Fruit fly (Drosophila melanogaster) whole organism, embryonic: ENCODE data around the gene Bfc.

Source experiments
- Ada2b ChIP-seq: fragments of 200-800 bp; sonication (Bioruptor generic); IDR thresholded peaks from 2 replicates; pipeline ENCODE4 v1.3.6; 2022; ENCODE audit warnings: missing biosample characterization, missing genetic modification characterization
- Asciz ChIP-seq: fragments of 200-800 bp; sonication (Bioruptor generic); optimal IDR thresholded peaks from 2 replicates; lab custom pipeline; 2017; ENCODE audit warnings: missing biosample characterization, mild to moderate bottlenecking, missing genetic modification characterization, missing genetic modification reagents
- Atf-2 ChIP-seq: fragments of 200-800 bp; sonication (Bioruptor generic); optimal IDR thresholded peaks from 2 replicates; lab custom pipeline; 2016; ENCODE audit warnings: missing biosample characterization, missing genetic modification characterization
- B-H1 ChIP-seq: fragments of 200-800 bp; sonication (Bioruptor generic); IDR thresholded peaks from 3 replicates; pipeline ENCODE4 v1.3.6; 2022; ENCODE audit warnings: missing biosample characterization, missing genetic modification characterization
- Blimp-1 ChIP-seq: fragments of 200-800 bp; sonication (Bioruptor generic); optimal IDR thresholded peaks from 3 replicates; lab custom pipeline; 2018; ENCODE audit warnings: missing biosample characterization, missing genetic modification characterization, mild to moderate bottlenecking, moderate library complexity, missing genetic modification reagents
- CG10209 ChIP-seq: fragments of 200-800 bp; sonication (Bioruptor generic); optimal IDR thresholded peaks from 3 replicates; lab custom pipeline; 2017; ENCODE audit warnings: missing biosample characterization, mild to moderate bottlenecking, missing genetic modification characterization, missing genetic modification reagents
- CG10565 ChIP-seq: fragments of 200-800 bp; sonication (Bioruptor generic); optimal IDR thresholded peaks from 3 replicates; lab custom pipeline; 2016; ENCODE audit warnings: missing biosample characterization, mild to moderate bottlenecking, missing genetic modification characterization
- CG10959 ChIP-seq: fragments of 200-800 bp; sonication (Bioruptor generic); IDR thresholded peaks from 2 replicates; pipeline ENCODE4 v1.3.6; 2022; ENCODE audit warnings: missing biosample characterization, missing genetic modification characterization
- CG12071 ChIP-seq: fragments of 200-800 bp; sonication (Bioruptor generic); optimal IDR thresholded peaks from 3 replicates; lab custom pipeline; 2018; ENCODE audit warnings: missing biosample characterization, mild to moderate bottlenecking, missing genetic modification characterization
- CG12104 ChIP-seq: fragments of 200-800 bp; sonication (Bioruptor generic); optimal IDR thresholded peaks from 3 replicates; lab custom pipeline; 2016; ENCODE audit warnings: missing biosample characterization, missing genetic modification characterization
- CG13123 ChIP-seq: fragments of 200-800 bp; sonication (Bioruptor generic); optimal IDR thresholded peaks from 2 replicates; lab custom pipeline; 2016; ENCODE audit warnings: missing biosample characterization, missing genetic modification characterization
- CG13424 ChIP-seq: fragments of 200-800 bp; sonication (Bioruptor generic); optimal IDR thresholded peaks from 2 replicates; lab custom pipeline; 2019; ENCODE audit warnings: missing biosample characterization, mild to moderate bottlenecking, missing genetic modification characterization, moderate library complexity
- CG1529 ChIP-seq: fragments of 200-800 bp; sonication (Bioruptor generic); optimal IDR thresholded peaks from 3 replicates; lab custom pipeline; 2018; ENCODE audit warnings: missing biosample characterization, missing genetic modification characterization
- CG15479 ChIP-seq: fragments of 200-800 bp; sonication (Bioruptor generic); optimal IDR thresholded peaks from 3 replicates; lab custom pipeline; 2019; ENCODE audit warnings: missing biosample characterization, mild to moderate bottlenecking, missing genetic modification characterization, moderate library complexity
- CG15696 ChIP-seq: fragments of 200-800 bp; sonication (Bioruptor generic); optimal IDR thresholded peaks from 2 replicates; lab custom pipeline; 2019; ENCODE audit warnings: missing biosample characterization, mild to moderate bottlenecking, missing genetic modification characterization, moderate library complexity
- CG18262 ChIP-seq: fragments of 200-800 bp; optimal IDR thresholded peaks from 3 replicates; lab custom pipeline; 2019; ENCODE audit warnings: missing biosample characterization, mild to moderate bottlenecking, missing genetic modification characterization, moderate library complexity
- CG2678 ChIP-seq: fragments of 200-800 bp; sonication (Bioruptor generic); optimal IDR thresholded peaks from 3 replicates; lab custom pipeline; 2019; ENCODE audit warnings: missing biosample characterization, mild to moderate bottlenecking, missing genetic modification characterization, moderate library complexity
- CG31388 ChIP-seq: fragments of 200-800 bp; sonication (Bioruptor generic); optimal IDR thresholded peaks from 2 replicates; lab custom pipeline; 2016; ENCODE audit warnings: missing biosample characterization, missing genetic modification characterization
- CG3281 ChIP-seq: fragments of 200-800 bp; sonication (Bioruptor generic); optimal IDR thresholded peaks from 3 replicates; lab custom pipeline; 2017; ENCODE audit warnings: missing biosample characterization, mild to moderate bottlenecking, missing genetic modification characterization
- CG34376 ChIP-seq: fragments of 200-800 bp; sonication (Bioruptor generic); optimal IDR thresholded peaks from 2 replicates; lab custom pipeline; 2018; ENCODE audit warnings: missing biosample characterization, mild to moderate bottlenecking, missing genetic modification characterization
- CG4282 ChIP-seq: fragments of 200-800 bp; sonication (Bioruptor generic); optimal IDR thresholded peaks from 2 replicates; lab custom pipeline; 2016; ENCODE audit warnings: missing biosample characterization, missing genetic modification characterization
- CG4424 ChIP-seq: fragments of 200-800 bp; sonication (Bioruptor generic); optimal IDR thresholded peaks from 3 replicates; lab custom pipeline; 2016; ENCODE audit warnings: missing biosample characterization, missing genetic modification characterization
- CG4820 ChIP-seq: fragments of 200-800 bp; sonication (Bioruptor generic); optimal IDR thresholded peaks from 3 replicates; lab custom pipeline; 2016; ENCODE audit warnings: missing biosample characterization, missing genetic modification characterization
- CG5245 ChIP-seq: fragments of 200-800 bp; sonication (Bioruptor generic); optimal IDR thresholded peaks from 3 replicates; lab custom pipeline; 2016; ENCODE audit warnings: missing biosample characterization, missing genetic modification characterization
- CG8281 ChIP-seq: fragments of 200-800 bp; sonication (Bioruptor generic); optimal IDR thresholded peaks from 2 replicates; lab custom pipeline; 2018; ENCODE audit warnings: missing biosample characterization, mild to moderate bottlenecking, missing genetic modification characterization, moderate library complexity
- CG9437 ChIP-seq: fragments of 200-800 bp; sonication (Bioruptor generic); optimal IDR thresholded peaks from 2 replicates; lab custom pipeline; 2018; ENCODE audit warnings: missing biosample characterization, mild to moderate bottlenecking, missing genetic modification characterization
- CrebB ChIP-seq: fragments of 200-800 bp; sonication (Bioruptor generic); optimal IDR thresholded peaks from 3 replicates; lab custom pipeline; 2018; ENCODE audit warnings: missing biosample characterization, mild to moderate bottlenecking, missing genetic modification characterization
- ERR ChIP-seq: fragments of 200-800 bp; sonication (Bioruptor generic); optimal IDR thresholded peaks from 2 replicates; lab custom pipeline; 2016; ENCODE audit warnings: missing biosample characterization, missing genetic modification characterization
- Eip74EF ChIP-seq, 2 experiments: fragments of 200-800 bp in 1 of 2; fragments of >200 bp in 1 of 2; sonication (Bioruptor generic) in 1 of 2; optimal IDR thresholded peaks; 2 replicates each; lab custom pipeline; 2017 to 2019; ENCODE audit warnings: missing biosample characterization in 2 of 2, missing genetic modification characterization in 2 of 2, mild to moderate bottlenecking in 1 of 2, moderate library complexity in 1 of 2
- HHEX ChIP-seq: fragments of 200-800 bp; sonication (Bioruptor generic); optimal IDR thresholded peaks from 3 replicates; lab custom pipeline; 2017; ENCODE audit warnings: missing biosample characterization, mild to moderate bottlenecking, missing genetic modification characterization, missing genetic modification reagents
- Med ChIP-seq: fragments of 200-800 bp; sonication (Bioruptor generic); peaks from one replicate; lab custom pipeline; 2016; ENCODE audit warnings: missing biosample characterization, missing genetic modification characterization, mild to moderate bottlenecking, inconsistent platforms, moderate library complexity
- Oli ChIP-seq: fragments of 200-800 bp; sonication (Bioruptor generic); optimal IDR thresholded peaks from 2 replicates; lab custom pipeline; 2018; ENCODE audit warnings: missing biosample characterization, mild to moderate bottlenecking, missing genetic modification characterization, moderate library complexity
- Rx ChIP-seq: fragments of 200-800 bp; sonication (Bioruptor generic); IDR thresholded peaks from 2 replicates; pipeline ENCODE4 v1.3.6; 2022; ENCODE audit warnings: missing biosample characterization, missing genetic modification characterization
- Ssrp ChIP-seq: fragments of 200-800 bp; sonication (Bioruptor generic); optimal IDR thresholded peaks from 2 replicates; lab custom pipeline; 2018; ENCODE audit warnings: missing biosample characterization, mild to moderate bottlenecking, missing genetic modification characterization, moderate library complexity
- al ChIP-seq: fragments of 200-800 bp; sonication (Bioruptor generic); IDR thresholded peaks from 2 replicates; pipeline ENCODE4 v1.3.6; 2022; ENCODE audit warnings: missing biosample characterization, missing genetic modification characterization
- cato ChIP-seq: fragments of 200-800 bp; sonication (Bioruptor generic); optimal IDR thresholded peaks from 2 replicates; lab custom pipeline; 2016; ENCODE audit warnings: missing biosample characterization, missing genetic modification characterization, borderline replicate concordance
- cg ChIP-seq: fragments of 200-800 bp; sonication (Bioruptor generic); optimal IDR thresholded peaks from 3 replicates; lab custom pipeline; 2019; ENCODE audit warnings: missing biosample characterization, mild to moderate bottlenecking, missing genetic modification characterization, moderate library complexity
- crc ChIP-seq: fragments of 200-800 bp; sonication (Bioruptor generic); optimal IDR thresholded peaks from 2 replicates; lab custom pipeline; 2016; ENCODE audit warnings: missing biosample characterization, missing genetic modification characterization
- eve ChIP-seq, 2 experiments: fragments of >200 bp; optimal IDR thresholded peaks; 2 replicates each; lab custom pipeline; 2017; ENCODE audit warnings: missing biosample characterization in 2 of 2, missing genetic modification characterization in 2 of 2
- gcm2 ChIP-seq: fragments of 200-800 bp; sonication (Bioruptor generic); optimal IDR thresholded peaks from 2 replicates; lab custom pipeline; 2016; ENCODE audit warnings: missing biosample characterization, missing genetic modification characterization
- ham ChIP-seq: fragments of 200-800 bp; sonication (Bioruptor generic); IDR thresholded peaks from 2 replicates; pipeline ENCODE4 v1.3.6; 2022; ENCODE audit warnings: missing biosample characterization, missing genetic modification characterization
- jumu ChIP-seq: fragments of 200-800 bp; sonication (Bioruptor generic); optimal IDR thresholded peaks from 3 replicates; lab custom pipeline; 2016; ENCODE audit warnings: missing biosample characterization, missing genetic modification characterization
- kah ChIP-seq: fragments of 200-800 bp; sonication (Bioruptor generic); optimal IDR thresholded peaks from 2 replicates; lab custom pipeline; 2018; ENCODE audit warnings: missing biosample characterization, mild to moderate bottlenecking, missing genetic modification characterization
- lab ChIP-seq: fragments of 200-800 bp; sonication (Bioruptor generic); optimal IDR thresholded peaks from 3 replicates; lab custom pipeline; 2017; ENCODE audit warnings: missing biosample characterization, missing genetic modification characterization, mild to moderate bottlenecking, moderate library complexity, missing genetic modification reagents
- sens-2 ChIP-seq: fragments of 200-800 bp; sonication (Bioruptor generic); IDR thresholded peaks from 2 replicates; pipeline ENCODE4 v1.3.6; 2022; ENCODE audit warnings: missing biosample characterization, missing genetic modification characterization
- sisA ChIP-seq: fragments of 200-800 bp; sonication (Bioruptor generic); IDR thresholded peaks from 2 replicates; pipeline ENCODE4 v1.3.6; 2022; ENCODE audit warnings: missing biosample characterization, missing genetic modification characterization
- sna ChIP-seq: fragments of 200-800 bp; sonication (Bioruptor generic); IDR thresholded peaks from 2 replicates; pipeline ENCODE4 v1.3.6; 2022; ENCODE audit warnings: missing biosample characterization, missing genetic modification characterization; ENCODE audit not compliant: partially characterized antibody
- zfh1 ChIP-seq: fragments of 200-800 bp; sonication (Bioruptor generic); IDR thresholded peaks from 3 replicates; pipeline ENCODE4 v1.3.6; 2022; ENCODE audit warnings: missing biosample characterization, missing genetic modification characterization

The Bfc gene

dm6 chr3L:1204674-1205547, 45.6 kb upstream of the Bfc start, which contains the start of gene CG9119 (continued):
- TF ChIP-seq crc (GFP tag; lab: Kevin White, UChicago) (peak; percentile 51), lab (GFP tag; lab: Kevin White, UChicago) (peak; percentile 70), sens-2 (GFP tag; lab: Robert Waterston, UW) (no peak), CG15696 (peak; percentile 12), CG10209 (GFP tag; lab: Kevin White, UChicago) (peak; percentile 74), sna (GFP tag; lab: Robert Waterston, UW) (no peak), cato (GFP tag; lab: Kevin White, UChicago) (no peak), CG10565 (GFP tag; lab: Kevin White, UChicago) (no peak), CG8281 (tag; lab: Kevin White, UChicago) (peak; percentile 19), Rx (GFP tag; lab: Robert Waterston, UW) (no peak), Ada2b (no peak), eve (GFP tag; optimal IDR thresholded peaks at IDR 0.05; lab: Kevin White, UChicago) (no peak), al (GFP tag; lab: Robert Waterston, UW) (no peak; the same call in 1 of the 2 replicates), sisA (GFP tag; lab: Robert Waterston, UW) (no peak; the same call in 1 of the 2 replicates), CrebB (no peak), CG13424 (tag; lab: Kevin White, UChicago) (peak; percentile 65), CG15479 (GFP tag; lab: Kevin White, UChicago) (no peak), CG2678 (tag; lab: Kevin White, UChicago) (peak; percentile 85), Asciz (GFP tag; lab: Kevin White, UChicago) (peak; percentile 11), Ssrp (tag; lab: Kevin White, UChicago) (peak; percentile 59), Eip74EF (GFP tag; optimal IDR thresholded peaks at IDR 0.05; lab: Kevin White, UChicago) (peak in 1 of 2 experiments; percentile 45), CG4282 (GFP tag; lab: Kevin White, UChicago) (peak; percentile 25), CG31388 (GFP tag; lab: Kevin White, UChicago) (no peak), CG18262 (tag; lab: Kevin White, UChicago) (peak; percentile 74), B-H1 (GFP tag; lab: Robert Waterston, UW) (0 out of 3 replicates have a peak, but pooled peaks have one; percentile 30), zfh1 (GFP tag; lab: Robert Waterston, UW) (peak; percentile 36; the same call in 1 of the 3 replicates), ham (GFP tag; lab: Robert Waterston, UW) (no peak; the same call in 1 of the 2 replicates), CG9437 (peak; percentile 69), CG4424 (peak; percentile 38), CG13123 (GFP tag; lab: Kevin White, UChicago) (no peak), Med (GFP tag; lab: Kevin White, UChicago) (peak; percentile 86), jumu (GFP tag; lab: Kevin White, UChicago) (peak; percentile 50), CG10959 (GFP tag; lab: Robert Waterston, UW) (0 out of 2 replicates have a peak, but pooled peaks have one; percentile 28), CG12104 (GFP tag; lab: Kevin White, UChicago) (peak; percentile 24), Oli (tag; lab: Kevin White, UChicago) (peak; percentile 72), CG5245 (peak; percentile 33), CG3281 (GFP tag; lab: Kevin White, UChicago) (peak; percentile 81), CG1529 (GFP tag; lab: Kevin White, UChicago) (peak; percentile 18), kah (GFP tag; lab: Kevin White, UChicago) (no peak), ERR (GFP tag; lab: Kevin White, UChicago) (peak; percentile 82), CG34376 (GFP tag; lab: Kevin White, UChicago) (peak; percentile 67), CG4820 (GFP tag; lab: Kevin White, UChicago) (peak; percentile 33), Atf-2 (GFP tag; lab: Kevin White, UChicago) (peak; percentile 54), HHEX (peak; percentile 75), cg (GFP tag; lab: Kevin White, UChicago) (no peak), gcm2 (no peak), Blimp-1 (GFP tag; lab: Kevin White, UChicago) (peak; percentile 100), CG12071 (no peak)
